Worm (Caenorhabditis elegans) whole organism, L1 larva: ENCODE results near the gene F49F1.14.

Experiments used
- C34B4.2 ChIP-seq: sonication (generic microtip); optimal IDR thresholded peaks from 2 replicates; lab custom pipeline; 2017; ENCODE audit warnings: mild to moderate bottlenecking, missing genetic modification characterization, missing compliant biosample characterization
- aha-1 ChIP-seq: fragments of 150-350 bp; optimal IDR thresholded peaks from 2 replicates; lab custom pipeline; 2014; ENCODE audit warnings: missing biosample characterization, missing genetic modification characterization
- aly-2 ChIP-seq: fragments of 150-350 bp; optimal IDR thresholded peaks from 2 replicates; lab custom pipeline; 2014; ENCODE audit warnings: missing biosample characterization, missing genetic modification characterization
- ama-1 ChIP-seq: fragments of 150-350 bp; optimal IDR thresholded peaks from 2 replicates; lab custom pipeline; 2014
- egl-27 ChIP-seq, 2 experiments: fragments of 150-350 bp in 1 of 2; sonication (generic microtip); optimal IDR thresholded peaks; 3 replicates each; lab custom pipeline; 2017 to 2018; ENCODE audit warnings: missing biosample characterization in 2 of 2, missing genetic modification characterization in 2 of 2, missing genetic modification reagents in 2 of 2
- elt-3 ChIP-seq, 6 experiments: fragments of 150-350 bp in 1 of 6; sonication (generic microtip); optimal IDR thresholded peaks; 2 replicates each; lab custom pipeline; 2017 to 2018; ENCODE audit warnings: missing biosample characterization in 6 of 6, missing genetic modification characterization in 6 of 6, inconsistent platforms in 1 of 6
- fkh-10 ChIP-seq: sonication (generic microtip); optimal IDR thresholded peaks from 2 replicates; lab custom pipeline; 2017; ENCODE audit warnings: missing biosample characterization, missing genetic modification reagents, missing genetic modification characterization
- lin-15B ChIP-seq: fragments of 150-350 bp; sonication (generic microtip); optimal IDR thresholded peaks from 3 replicates; lab custom pipeline; 2014; ENCODE audit warnings: missing biosample characterization, missing genetic modification characterization
- lsy-2 ChIP-seq, 2 experiments: fragments of 150-350 bp; optimal IDR thresholded peaks; 2 replicates each; lab custom pipeline; 2014; ENCODE audit warnings: missing biosample characterization in 2 of 2, missing genetic modification characterization in 2 of 2
- mep-1 ChIP-seq: fragments of 150-350 bp; optimal IDR thresholded peaks from 2 replicates; lab custom pipeline; 2014; ENCODE audit warnings: missing biosample characterization, missing genetic modification characterization
- nhr-76 ChIP-seq: sonication (generic microtip); optimal IDR thresholded peaks from 2 replicates; lab custom pipeline; 2017; ENCODE audit warnings: missing biosample characterization, missing genetic modification characterization
- unc-98 ChIP-seq: fragments of 200-800 bp; sonication (Bioruptor generic); IDR thresholded peaks from 2 replicates; pipeline ENCODE4 v1.3.6; 2022; ENCODE audit warnings: missing genetic modification characterization, missing compliant biosample characterization

ce11 chrIV:4152143-4152542 lies 39.9 kb upstream of the F49F1.14 start, which contains the start of the genes K08D10.10 and R07C12.1:
- TF ChIP-seq aha-1 (tag; lab: Kevin White, UChicago) (no peak), C34B4.2 (no peak), egl-27 (tag; optimal IDR thresholded peaks at IDR 0.05; lab: Kevin White, UChicago) (no peak), ama-1 (lab: Kevin White, UChicago) (no peak), unc-98 (GFP tag; lab: Robert Waterston, UW) (no peak), nhr-76 (tag; lab: Kevin White, UChicago) (no peak), fkh-10 (GFP tag; lab: Kevin White, UChicago) (no peak), lin-15B (tag; lab: Kevin White, UChicago) (no peak), elt-3 (tag; optimal IDR thresholded peaks at IDR 0.05; lab: Kevin White, UChicago) (no peak), mep-1 (no peak), aly-2 (tag; lab: Kevin White, UChicago) (no peak), lsy-2 (tag; optimal IDR thresholded peaks at IDR 0.05; lab: Kevin White, UChicago) (no peak)
